Fruit fly (Drosophila melanogaster) whole organism, embryonic: ENCODE data around the gene CG17359.
A peak's percentile ranks its signal among the peaks of the same experiment; 100 is the strongest.

Experiments used
- CG11085 ChIP-seq: fragments of 200-800 bp; sonication (Bioruptor generic); IDR thresholded peaks from 2 replicates; pipeline ENCODE4 v1.3.6; 2022; ENCODE audit warnings: missing biosample characterization, missing genetic modification characterization
- CG31441 ChIP-seq: fragments of 200-800 bp; sonication (Bioruptor generic); IDR thresholded peaks from 2 replicates; pipeline ENCODE4 v1.3.6; 2022; ENCODE audit warnings: missing biosample characterization, missing genetic modification characterization
- CG8290 ChIP-seq, 3 experiments: fragments of 200-800 bp; sonication (Bioruptor generic); optimal IDR thresholded peaks; 2 replicates each; lab custom pipeline; 2016 to 2019; ENCODE audit warnings: missing biosample characterization in 3 of 3, missing genetic modification characterization in 3 of 3, mild to moderate bottlenecking in 2 of 3, moderate library complexity in 1 of 3
- ara ChIP-seq: fragments of 200-800 bp; sonication (Bioruptor generic); IDR thresholded peaks from 2 replicates; pipeline ENCODE4 v1.3.6; 2022; ENCODE audit warnings: missing biosample characterization, missing genetic modification characterization
- dmrt99B ChIP-seq: fragments of 200-800 bp; sonication (Bioruptor generic); optimal IDR thresholded peaks from 2 replicates; lab custom pipeline; 2018; ENCODE audit warnings: missing biosample characterization, mild to moderate bottlenecking, missing genetic modification characterization, moderate library complexity
- tio ChIP-seq: fragments of 200-800 bp; sonication (Bioruptor generic); optimal IDR thresholded peaks from 2 replicates; lab custom pipeline; 2017; ENCODE audit warnings: missing biosample characterization, missing genetic modification characterization, inconsistent platforms
- z ChIP-seq: fragments of 200-800 bp; sonication (Bioruptor generic); IDR thresholded peaks from 3 replicates; pipeline ENCODE4 v1.3.6; 2022; ENCODE audit warnings: missing biosample characterization, missing genetic modification characterization

Gene CG17359

DNA sequence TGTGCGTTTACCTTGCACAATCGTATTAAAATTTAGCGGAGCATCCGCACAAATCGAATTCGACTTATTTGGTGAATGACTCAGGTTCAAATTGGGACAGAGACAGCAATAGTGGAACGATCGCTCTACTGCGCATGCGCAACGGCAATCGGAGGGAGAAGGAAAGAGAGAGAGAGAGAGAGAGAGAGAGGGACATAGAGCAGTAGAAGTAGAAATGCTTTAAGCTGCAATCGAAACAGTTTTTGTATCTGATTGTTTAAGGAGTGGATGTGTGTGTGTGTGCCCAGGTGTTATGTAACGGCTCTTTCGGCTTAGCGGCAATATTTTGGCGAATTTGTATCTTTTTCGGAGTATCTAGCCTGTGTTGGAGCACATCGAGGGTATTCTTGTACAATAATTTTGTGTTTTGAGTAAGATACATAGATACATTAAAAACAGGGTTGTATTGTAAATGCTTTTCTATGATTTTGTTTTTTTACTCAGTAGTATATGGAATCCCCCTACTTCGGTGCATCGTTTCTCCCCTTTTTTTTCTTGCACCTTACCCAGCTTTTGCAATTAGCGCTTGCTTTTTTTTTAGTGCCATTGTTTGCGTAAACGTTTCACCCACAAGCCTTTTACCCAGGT lies 49.5 kb downstream of the CG17359 start (continued):
- TF ChIP-seq tio (GFP tag; lab: Kevin White, UChicago), result peak; percentile 23
- no peak for TF ChIP-seq CG8290 (GFP tag; optimal IDR thresholded peaks at IDR 0.05; lab: Kevin White, UChicago)
- TF ChIP-seq CG8290 (tag; optimal IDR thresholded peaks at IDR 0.05; lab: Kevin White, UChicago), result peak in 1 of 2 experiments; percentile 22
- TF ChIP-seq ara (GFP tag; lab: Robert Waterston, UW), result peak; percentile 30; the same call in 1 of the 2 replicates
- 0 out of 3 replicates have a peak, but pooled peaks have one; percentile 39 for TF ChIP-seq z (GFP tag; lab: Robert Waterston, UW)
- TF ChIP-seq CG11085 (GFP tag; lab: Robert Waterston, UW), result no peak
- no peak for TF ChIP-seq CG31441 (GFP tag; lab: Robert Waterston, UW)
- no peak for TF ChIP-seq dmrt99B (tag; lab: Kevin White, UChicago)
